Fruit fly (Drosophila melanogaster) whole organism, prepupa: Measurements from ENCODE around the gene CG5321.

Experiments used
- CG10631 ChIP-seq: fragments of 200-800 bp; sonication (Bioruptor generic); optimal IDR thresholded peaks from 2 replicates; lab custom pipeline; 2016; ENCODE audit warnings: missing biosample characterization, missing genetic modification characterization
- CG10669 ChIP-seq: fragments of 200-800 bp; sonication (Bioruptor generic); optimal IDR thresholded peaks from 3 replicates; lab custom pipeline; 2018; ENCODE audit warnings: missing biosample characterization, mild to moderate bottlenecking, missing genetic modification characterization, moderate library complexity
- CG11762 ChIP-seq: fragments of 200-800 bp; sonication (Bioruptor generic); optimal IDR thresholded peaks from 3 replicates; lab custom pipeline; 2016; ENCODE audit warnings: missing biosample characterization, missing genetic modification characterization; ENCODE audit not compliant: insufficient read depth
- CG11902 ChIP-seq: fragments of 200-800 bp; sonication (Bioruptor generic); optimal IDR thresholded peaks from 3 replicates; lab custom pipeline; 2016; ENCODE audit warnings: missing biosample characterization, missing genetic modification characterization
- CG15336 ChIP-seq: fragments of 200-800 bp; sonication (Bioruptor generic); IDR thresholded peaks from 2 replicates; pipeline ENCODE4 v1.3.6; 2022; ENCODE audit warnings: missing biosample characterization, missing genetic modification characterization
- CG16779 ChIP-seq: fragments of 200-800 bp; sonication (Bioruptor generic); optimal IDR thresholded peaks from 3 replicates; lab custom pipeline; 2017; ENCODE audit warnings: missing biosample characterization, mild to moderate bottlenecking, missing genetic modification characterization
- CG3032 ChIP-seq: fragments of 200-800 bp; optimal IDR thresholded peaks from 2 replicates; lab custom pipeline; 2019; ENCODE audit warnings: missing biosample characterization, mild to moderate bottlenecking, missing genetic modification characterization, moderate library complexity
- CG32006 ChIP-seq: fragments of 200-800 bp; sonication (Bioruptor generic); optimal IDR thresholded peaks from 3 replicates; lab custom pipeline; 2017; ENCODE audit warnings: missing biosample characterization, mild to moderate bottlenecking, missing genetic modification characterization
- CG3919 ChIP-seq: fragments of 200-800 bp; sonication (Bioruptor generic); optimal IDR thresholded peaks from 3 replicates; lab custom pipeline; 2016; ENCODE audit warnings: missing biosample characterization, missing genetic modification characterization
- CG4318 ChIP-seq: fragments of 200-800 bp; sonication (Bioruptor generic); optimal IDR thresholded peaks from 3 replicates; lab custom pipeline; 2017; ENCODE audit warnings: missing biosample characterization, mild to moderate bottlenecking, missing genetic modification characterization
- CG6163 ChIP-seq: fragments of 200-800 bp; sonication (Bioruptor generic); IDR thresholded peaks from 3 replicates; pipeline ENCODE4 v1.3.6; 2022; ENCODE audit warnings: missing biosample characterization, missing genetic modification characterization
- CG6276 ChIP-seq: fragments of 200-800 bp; sonication (Bioruptor generic); optimal IDR thresholded peaks from 2 replicates; lab custom pipeline; 2017; ENCODE audit warnings: missing biosample characterization, mild to moderate bottlenecking, missing genetic modification characterization
- CG6808 ChIP-seq: fragments of 200-800 bp; sonication (Bioruptor generic); optimal IDR thresholded peaks from 3 replicates; lab custom pipeline; 2017; ENCODE audit warnings: missing biosample characterization, missing genetic modification characterization, mild to moderate bottlenecking, moderate library complexity, missing genetic modification reagents
- CG6854 ChIP-seq: fragments of 200-800 bp; sonication (Bioruptor generic); optimal IDR thresholded peaks from 2 replicates; lab custom pipeline; 2017; ENCODE audit warnings: missing biosample characterization, mild to moderate bottlenecking, missing genetic modification characterization
- CG8119 ChIP-seq: fragments of 200-800 bp; sonication (Bioruptor generic); IDR thresholded peaks from 3 replicates; pipeline ENCODE4 v1.3.6; 2022; ENCODE audit warnings: missing biosample characterization, missing genetic modification characterization
- CG9139 ChIP-seq: fragments of 200-800 bp; sonication (Bioruptor generic); optimal IDR thresholded peaks from 3 replicates; lab custom pipeline; 2017; ENCODE audit warnings: missing biosample characterization, mild to moderate bottlenecking, missing genetic modification characterization
- Eip78C ChIP-seq: fragments of 200-800 bp; sonication (Bioruptor generic); peaks from one replicate; lab custom pipeline; 2016; ENCODE audit warnings: missing biosample characterization, missing genetic modification characterization
- Eip93F ChIP-seq: fragments of 200-800 bp; sonication (Bioruptor generic); optimal IDR thresholded peaks from 2 replicates; lab custom pipeline; 2016; ENCODE audit warnings: missing biosample characterization, mild to moderate bottlenecking, missing genetic modification characterization
- Ets96B ChIP-seq: fragments of 200-800 bp; optimal IDR thresholded peaks from 2 replicates; lab custom pipeline; 2019; ENCODE audit warnings: missing biosample characterization, mild to moderate bottlenecking, missing genetic modification characterization, moderate library complexity
- Gug ChIP-seq: fragments of 200-800 bp; sonication (Bioruptor generic); IDR thresholded peaks from 2 replicates; pipeline ENCODE4 v1.3.6; 2022; ENCODE audit warnings: missing biosample characterization, missing genetic modification characterization
- Hr4 ChIP-seq: fragments of 200-800 bp; sonication (Bioruptor generic); optimal IDR thresholded peaks from 3 replicates; lab custom pipeline; 2016; ENCODE audit warnings: missing biosample characterization, missing genetic modification characterization
- Lpt ChIP-seq: fragments of 200-800 bp; sonication (Bioruptor generic); optimal IDR thresholded peaks from 3 replicates; lab custom pipeline; 2016; ENCODE audit warnings: missing biosample characterization, missing genetic modification characterization
- Met ChIP-seq: fragments of 200-800 bp; sonication (Bioruptor generic); optimal IDR thresholded peaks from 3 replicates; lab custom pipeline; 2016; ENCODE audit warnings: missing biosample characterization, missing genetic modification characterization
- OdsH ChIP-seq: fragments of 200-800 bp; sonication (Bioruptor generic); optimal IDR thresholded peaks from 3 replicates; lab custom pipeline; 2016; ENCODE audit warnings: missing biosample characterization, missing genetic modification characterization
- Smox ChIP-seq: fragments of 200-800 bp; sonication (Bioruptor generic); optimal IDR thresholded peaks from 3 replicates; lab custom pipeline; 2016; ENCODE audit warnings: missing biosample characterization, missing genetic modification characterization
- Sox102F ChIP-seq: fragments of 200-800 bp; sonication (Bioruptor generic); optimal IDR thresholded peaks from 2 replicates; lab custom pipeline; 2016; ENCODE audit warnings: missing biosample characterization, mild to moderate bottlenecking, missing genetic modification characterization
- Sox14 ChIP-seq: fragments of 200-800 bp; sonication (Bioruptor generic); optimal IDR thresholded peaks from 3 replicates; lab custom pipeline; 2016; ENCODE audit warnings: missing biosample characterization, missing genetic modification characterization
- Sox15 ChIP-seq: fragments of 200-800 bp; sonication (Bioruptor generic); optimal IDR thresholded peaks from 3 replicates; lab custom pipeline; 2016; ENCODE audit warnings: missing biosample characterization, missing genetic modification characterization
- achi ChIP-seq: fragments of 200-800 bp; sonication (Bioruptor generic); optimal IDR thresholded peaks from 3 replicates; lab custom pipeline; 2016; ENCODE audit warnings: missing biosample characterization, missing genetic modification characterization
- acj6 ChIP-seq: fragments of 200-800 bp; sonication (Bioruptor generic); optimal IDR thresholded peaks from 3 replicates; lab custom pipeline; 2016; ENCODE audit warnings: missing biosample characterization, missing genetic modification characterization
- dac ChIP-seq: fragments of 200-800 bp; sonication (Bioruptor generic); optimal IDR thresholded peaks from 2 replicates; lab custom pipeline; 2017; ENCODE audit warnings: missing biosample characterization, mild to moderate bottlenecking, missing genetic modification characterization
- eg ChIP-seq: fragments of 200-800 bp; sonication (Bioruptor generic); IDR thresholded peaks from 3 replicates; pipeline ENCODE4 v1.3.6; 2022; ENCODE audit warnings: missing biosample characterization, missing genetic modification characterization
- esn ChIP-seq: fragments of 200-800 bp; sonication (Bioruptor generic); optimal IDR thresholded peaks from 2 replicates; lab custom pipeline; 2016; ENCODE audit warnings: missing biosample characterization, mild to moderate bottlenecking, missing genetic modification characterization, moderate library complexity
- fd59A ChIP-seq: fragments of 200-800 bp; sonication (Bioruptor generic); optimal IDR thresholded peaks from 2 replicates; lab custom pipeline; 2017; ENCODE audit warnings: missing biosample characterization, mild to moderate bottlenecking, missing genetic modification characterization, missing genetic modification reagents
- fd85E ChIP-seq: fragments of 200-800 bp; sonication (Bioruptor generic); optimal IDR thresholded peaks from 3 replicates; lab custom pipeline; 2016; ENCODE audit warnings: missing biosample characterization, missing genetic modification characterization
- fkh ChIP-seq: fragments of 200-800 bp; sonication (Bioruptor generic); optimal IDR thresholded peaks from 3 replicates; lab custom pipeline; 2017; ENCODE audit warnings: missing biosample characterization, mild to moderate bottlenecking, missing genetic modification characterization, moderate library complexity
- net ChIP-seq: fragments of 200-800 bp; sonication (Bioruptor generic); optimal IDR thresholded peaks from 3 replicates; lab custom pipeline; 2016; ENCODE audit warnings: missing biosample characterization, missing genetic modification characterization
- pdm3 ChIP-seq: fragments of 200-800 bp; sonication (Bioruptor generic); optimal IDR thresholded peaks from 3 replicates; lab custom pipeline; 2016; ENCODE audit warnings: missing biosample characterization, missing genetic modification characterization
- salr ChIP-seq, 2 experiments: fragments of 200-800 bp; sonication (Bioruptor generic); optimal IDR thresholded peaks; 3 replicates each; lab custom pipeline; 2016 to 2018; ENCODE audit warnings: missing biosample characterization in 2 of 2, missing genetic modification characterization in 2 of 2, mild to moderate bottlenecking in 1 of 2
- spab ChIP-seq: fragments of 200-800 bp; sonication (Bioruptor generic); optimal IDR thresholded peaks from 2 replicates; lab custom pipeline; 2017; ENCODE audit warnings: missing biosample characterization, mild to moderate bottlenecking, missing genetic modification characterization, missing genetic modification reagents
- ss ChIP-seq, 2 experiments: fragments of 200-800 bp; sonication (Bioruptor generic); optimal IDR thresholded peaks; 2 replicates in 1 of 2; 3 replicates in 1 of 2; lab custom pipeline; 2017 to 2018; ENCODE audit warnings: mild to moderate bottlenecking in 2 of 2, missing biosample characterization in 2 of 2, missing genetic modification characterization in 2 of 2, moderate library complexity in 1 of 2
- svp ChIP-seq: fragments of 200-800 bp; sonication (Bioruptor generic); peaks from one replicate; lab custom pipeline; 2016; ENCODE audit warnings: missing biosample characterization, missing genetic modification characterization

CG5321 gene

dm6 chrX:14679189-14679588, at the start of gene CG5321:
TSS of gene CG5321 (plus strand) at chrX:14679568.
- TF ChIP-seq CG4318 (GFP tag; lab: Kevin White, UChicago) = no peak
- TF ChIP-seq CG10669 (GFP tag; lab: Kevin White, UChicago) = peak; percentile 34
- no peak for TF ChIP-seq Smox (GFP tag; lab: Kevin White, UChicago)
- peak; percentile 60 for TF ChIP-seq CG6276 (GFP tag; lab: Kevin White, UChicago)
- peak; percentile 28 for TF ChIP-seq dac (GFP tag; lab: Kevin White, UChicago)
- peak; percentile 65 for TF ChIP-seq Eip78C (GFP tag; lab: Kevin White, UChicago)
- peak; percentile 18 for TF ChIP-seq Met (GFP tag; lab: Kevin White, UChicago)
- peak; percentile 73 for TF ChIP-seq CG32006 (GFP tag; lab: Kevin White, UChicago)
- peak in 1 of 2 experiments; percentile 26 for TF ChIP-seq salr (GFP tag; optimal IDR thresholded peaks at IDR 0.05; lab: Kevin White, UChicago)
- no peak for TF ChIP-seq Sox102F (GFP tag; lab: Kevin White, UChicago)
- TF ChIP-seq CG15336 (GFP tag; lab: Robert Waterston, UW) = peak; percentile 62
- peak; percentile 53 for TF ChIP-seq Hr4 (GFP tag; lab: Kevin White, UChicago)
- no peak for TF ChIP-seq Eip93F (GFP tag; lab: Kevin White, UChicago)
- peak; percentile 28 for TF ChIP-seq spab (GFP tag; lab: Kevin White, UChicago)
- no peak for TF ChIP-seq esn (GFP tag; lab: Kevin White, UChicago)
- peak; percentile 62 for TF ChIP-seq CG6163
- TF ChIP-seq Sox15 (GFP tag; lab: Kevin White, UChicago) = no peak
- no peak for TF ChIP-seq fd59A (GFP tag; lab: Kevin White, UChicago)
- TF ChIP-seq Lpt (GFP tag; lab: Kevin White, UChicago) = no peak
- no peak for TF ChIP-seq CG9139 (GFP tag; lab: Kevin White, UChicago)
- peak; percentile 32 for TF ChIP-seq CG10631 (GFP tag; lab: Kevin White, UChicago)
- TF ChIP-seq Ets96B = peak; percentile 41
- no peak for TF ChIP-seq Sox14 (GFP tag; lab: Kevin White, UChicago)
- peak; percentile 20 for TF ChIP-seq achi (GFP tag; lab: Kevin White, UChicago)
- TF ChIP-seq CG8119 (GFP tag; lab: Robert Waterston, UW) = peak; percentile 61
- peak; percentile 7 for TF ChIP-seq acj6
- TF ChIP-seq CG6808 = peak; percentile 10
- no peak for TF ChIP-seq CG11902 (GFP tag; lab: Kevin White, UChicago)
- TF ChIP-seq Gug (GFP tag; lab: Robert Waterston, UW) = peak; percentile 67
- TF ChIP-seq CG3919 (GFP tag; lab: Kevin White, UChicago) = peak; percentile 15
- peak; percentile 29 for TF ChIP-seq pdm3 (GFP tag; lab: Kevin White, UChicago)
- TF ChIP-seq eg (GFP tag; lab: Robert Waterston, UW) = peak; percentile 59
- peak; percentile 23 for TF ChIP-seq CG3032 (tag; lab: Kevin White, UChicago)
- TF ChIP-seq CG16779 (tag; lab: Kevin White, UChicago) = no peak
- TF ChIP-seq net = peak; percentile 42
- TF ChIP-seq OdsH (GFP tag; lab: Kevin White, UChicago) = peak; percentile 49
- TF ChIP-seq svp (GFP tag; lab: Kevin White, UChicago) = peak; percentile 82

dm6 chrX:14633168-14633567, 46.2 kb upstream of the CG5321 start:
- peak; percentile 67 for TF ChIP-seq fkh (GFP tag; lab: Kevin White, UChicago)
- TF ChIP-seq Sox102F (GFP tag; lab: Kevin White, UChicago) = no peak
- TF ChIP-seq Sox15 (GFP tag; lab: Kevin White, UChicago) = no peak

- TF ChIP-seq Smox (GFP tag; lab: Kevin White, UChicago) (no peak), CG11762 (GFP tag; lab: Kevin White, UChicago) (no peak), CG11902 (GFP tag; lab: Kevin White, UChicago) (no peak), Lpt (GFP tag; lab: Kevin White, UChicago) (no peak), fd85E (GFP tag; lab: Kevin White, UChicago) (no peak), Met (GFP tag; lab: Kevin White, UChicago) (no peak), ss (GFP tag; optimal IDR thresholded peaks at IDR 0.05; lab: Kevin White, UChicago) (no peak), spab (GFP tag; lab: Kevin White, UChicago) (no peak), achi (GFP tag; lab: Kevin White, UChicago) (no peak), Hr4 (GFP tag; lab: Kevin White, UChicago) (no peak), Sox102F (GFP tag; lab: Kevin White, UChicago) (no peak), Gug (GFP tag; lab: Robert Waterston, UW) (no peak), Sox15 (GFP tag; lab: Kevin White, UChicago) (no peak), CG6854 (no peak), fd59A (GFP tag; lab: Kevin White, UChicago) (no peak), fkh (GFP tag; lab: Kevin White, UChicago) (no peak), salr (GFP tag; optimal IDR thresholded peaks at IDR 0.05; lab: Kevin White, UChicago) (no peak), CG16779 (tag; lab: Kevin White, UChicago) (no peak)
These were observed 45.1 kb upstream of the CG5321 start for dm6 chrX:14634224-14634623.
